Worm (Caenorhabditis elegans): ENCODE data around the gene sar-1.

DNA sequence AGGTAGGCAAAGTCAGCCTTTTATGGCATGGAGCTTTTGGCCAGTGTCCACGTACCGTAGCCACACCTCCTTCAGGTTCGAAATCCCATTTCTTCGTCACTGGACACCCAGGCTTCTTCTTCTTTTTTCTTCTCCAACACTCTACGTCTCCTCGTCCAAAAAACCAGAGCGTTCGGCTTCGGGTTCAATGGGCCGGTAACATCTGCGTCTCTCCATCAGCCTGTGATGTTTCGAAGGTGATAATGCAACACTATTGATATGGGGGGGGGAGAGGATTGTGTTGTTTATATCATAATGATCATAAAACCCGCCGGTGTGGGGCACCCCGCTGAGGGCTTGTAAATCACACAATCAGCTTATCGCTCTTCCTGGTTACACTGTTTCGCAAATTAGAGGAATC lies 11.8 kb upstream of the sar-1 start, which contains the start of gene ZK180.6:
- no peak for TF ChIP-seq lsy-2 (tag; optimal IDR thresholded peaks at IDR 0.05)
- TF ChIP-seq skn-1 (tag; optimal IDR thresholded peaks at IDR 0.05): no peak
- no peak for TF ChIP-seq nhr-237 (tag; optimal IDR thresholded peaks at IDR 0.05)
- no peak for TF ChIP-seq nhr-23 (tag; optimal IDR thresholded peaks at IDR 0.05)
- no peak for TF ChIP-seq snpc-4 (tag; optimal IDR thresholded peaks at IDR 0.05)
- no peak for TF ChIP-seq elt-1 (tag; optimal IDR thresholded peaks at IDR 0.05)
- TF ChIP-seq unc-55 (GFP tag; optimal IDR thresholded peaks at IDR 0.05): no peak
- TF ChIP-seq nhr-25 (tag; optimal IDR thresholded peaks at IDR 0.05): no peak
- no peak for TF ChIP-seq elt-3 (tag; optimal IDR thresholded peaks at IDR 0.05)
- TF ChIP-seq unc-62 (GFP tag; optimal IDR thresholded peaks at IDR 0.05): no peak
